Worm (Caenorhabditis elegans) whole organism, midembryonic: ENCODE results near the gene Y38H6C.8.

Experiments
- cog-1 ChIP-seq: sonication (generic microtip); optimal IDR thresholded peaks from 2 replicates; lab custom pipeline; 2016; ENCODE audit warnings: missing genetic modification characterization, missing compliant biosample characterization
- flt-1 ChIP-seq: fragments of 200-800 bp; sonication (Bioruptor generic); IDR thresholded peaks from 2 replicates; pipeline ENCODE4 v1.3.6; 2022; ENCODE audit warnings: missing genetic modification characterization, missing compliant biosample characterization
- klf-2 ChIP-seq: fragments of 200-800 bp; sonication (Bioruptor generic); conservative IDR thresholded peaks from 2 replicates; pipeline ENCODE4 v1.3.6; 2022; ENCODE audit warnings: missing genetic modification reagents, missing genetic modification characterization, missing compliant biosample characterization
- med-1 ChIP-seq: sonication (generic microtip); optimal IDR thresholded peaks from 2 replicates; lab custom pipeline; 2017; ENCODE audit warnings: missing genetic modification characterization, mild to moderate bottlenecking, missing compliant biosample characterization, antibody characterized with exemption, missing genetic modification reagents; ENCODE audit not compliant: insufficient read depth
- ref-1 ChIP-seq: fragments of 200-800 bp; sonication (Bioruptor generic); conservative IDR thresholded peaks from 2 replicates; pipeline ENCODE4 v1.3.6; 2022; ENCODE audit warnings: missing genetic modification reagents, missing genetic modification characterization, missing compliant biosample characterization
- tab-1 ChIP-seq: fragments of 200-800 bp; sonication (Bioruptor generic); IDR thresholded peaks from 2 replicates; pipeline ENCODE4 v1.3.6; 2022; ENCODE audit warnings: missing genetic modification characterization, missing compliant biosample characterization
- ztf-23 ChIP-seq: fragments of 200-800 bp; sonication (Bioruptor generic); IDR thresholded peaks from 2 replicates; pipeline ENCODE4 v1.3.6; 2022; ENCODE audit warnings: missing genetic modification reagents, missing genetic modification characterization, missing compliant biosample characterization

- TF ChIP-seq klf-2 (GFP tag; lab: Robert Waterston, UW) (no peak), ztf-23 (GFP tag; lab: Robert Waterston, UW) (no peak), flt-1 (GFP tag; lab: Robert Waterston, UW) (no peak), med-1 (GFP tag; lab: Kevin White, UChicago) (no peak), ref-1 (GFP tag; lab: Robert Waterston, UW) (no peak), tab-1 (GFP tag; lab: Robert Waterston, UW) (no peak), cog-1 (tag; lab: Kevin White, UChicago) (no peak)
Measured at ce11 chrV:20544610-20545009, 30.8 kb downstream of the Y38H6C.8 start.
